Worm (Caenorhabditis elegans) whole organism, L1 larva: ENCODE results near the gene C06A12.3.

Source experiments
- ama-1 ChIP-seq: fragments of 150-350 bp; optimal IDR thresholded peaks from 2 replicates; lab custom pipeline; 2014
- blmp-1 ChIP-seq: fragments of 150-350 bp; optimal IDR thresholded peaks from 2 replicates; lab custom pipeline; 2014; ENCODE audit warnings: missing biosample characterization, missing genetic modification characterization
- fkh-10 ChIP-seq: sonication (generic microtip); optimal IDR thresholded peaks from 2 replicates; lab custom pipeline; 2017; ENCODE audit warnings: missing biosample characterization, missing genetic modification reagents, missing genetic modification characterization
- nhr-19 ChIP-seq: fragments of 200-800 bp; sonication (Bioruptor generic); conservative IDR thresholded peaks from 2 replicates; pipeline ENCODE4 v1.3.6; 2022; ENCODE audit warnings: missing genetic modification characterization, missing compliant biosample characterization
- nhr-237 ChIP-seq: fragments of 150-350 bp; optimal IDR thresholded peaks from 2 replicates; lab custom pipeline; 2014; ENCODE audit warnings: missing biosample characterization, missing genetic modification characterization
- vab-15 ChIP-seq: sonication (generic microtip); optimal IDR thresholded peaks from 2 replicates; lab custom pipeline; 2017; ENCODE audit warnings: missing genotype, mild to moderate bottlenecking, missing genetic modification characterization, missing compliant biosample characterization

DNA sequence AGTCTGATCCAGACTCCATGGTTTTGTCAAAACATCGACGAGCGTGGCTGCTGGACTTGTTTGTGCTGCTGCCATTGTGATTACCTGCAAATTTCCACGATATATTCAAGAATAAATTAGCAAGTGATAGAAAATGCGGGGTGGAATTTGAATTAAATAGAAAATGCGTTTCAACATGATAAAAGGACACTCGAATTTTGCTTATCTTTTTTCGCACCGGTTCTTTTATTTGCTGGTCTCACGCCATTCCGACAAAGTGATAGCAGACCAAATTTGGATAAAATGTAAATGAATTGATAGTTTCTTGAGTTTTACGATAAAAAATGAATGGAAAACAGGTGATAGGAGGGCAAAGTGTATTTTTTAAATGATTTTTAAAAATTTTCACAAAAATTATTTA lies 39.8 kb downstream of the C06A12.3 start, which contains the start of gene elo-2:
- no peak for TF ChIP-seq fkh-10
- no peak for TF ChIP-seq vab-15 (tag; lab: Kevin White, UChicago)
- TF ChIP-seq blmp-1 (tag; lab: Kevin White, UChicago), result no peak
- TF ChIP-seq ama-1, result no peak
- no peak for TF ChIP-seq nhr-19 (GFP tag; lab: Robert Waterston, UW)
- no peak for TF ChIP-seq nhr-237 (tag; lab: Kevin White, UChicago)
